Fruit fly (Drosophila melanogaster) whole organism: ENCODE results near the gene CG43844.

Experiments used
- EcR ChIP-seq, 2 experiments: fragments of >200 bp; optimal IDR thresholded peaks; 2 replicates each; lab custom pipeline; 2017; ENCODE audit warnings: missing biosample characterization in 2 of 2, missing genetic modification characterization in 2 of 2, missing genetic modification reagents in 2 of 2
- psq ChIP-seq: fragments of >200 bp; optimal IDR thresholded peaks from 2 replicates; lab custom pipeline; 2017
- usp ChIP-seq: fragments of >200 bp; optimal IDR thresholded peaks from 2 replicates; lab custom pipeline; 2017; ENCODE audit warnings: missing biosample characterization, missing genetic modification characterization, mixed read lengths

dm6 chr3R:21877636-21878035 is 11.7 kb upstream of the CG43844 start, which contains the start of gene P5CDh2:
- TF ChIP-seq EcR (GFP tag; optimal IDR thresholded peaks at IDR 0.05; lab: Kevin White, UChicago) (no peak), psq (no peak), usp (GFP tag; lab: Kevin White, UChicago) (no peak)
